Worm (Caenorhabditis elegans): Measurements from ENCODE around the gene zip-11.

ce11 chrIV:3305575-3305974 lies 5.5 kb upstream of the zip-11 start, which contains the start of gene W08E12.2:
- TF ChIP-seq ztf-23 (GFP tag; IDR thresholded peaks at IDR 0.05): no peak
- no peak for TF ChIP-seq ref-1 (GFP tag; conservative IDR thresholded peaks at IDR 0.05)
- TF ChIP-seq klf-2 (GFP tag; conservative IDR thresholded peaks at IDR 0.05): no peak
- TF ChIP-seq flt-1 (GFP tag; IDR thresholded peaks at IDR 0.05): no peak
- TF ChIP-seq T22C8.4 (GFP tag; IDR thresholded peaks at IDR 0.05): no peak
- no peak for TF ChIP-seq tab-1 (GFP tag; IDR thresholded peaks at IDR 0.05)
- no peak for TF ChIP-seq cog-1 (tag; optimal IDR thresholded peaks at IDR 0.05)
- TF ChIP-seq med-1 (GFP tag; optimal IDR thresholded peaks at IDR 0.05; ENCODE audit: insufficient read depth): no peak

All from whole organism, midembryonic.